Fruit fly (Drosophila melanogaster): ENCODE data around the gene ZIPIC.

DNA sequence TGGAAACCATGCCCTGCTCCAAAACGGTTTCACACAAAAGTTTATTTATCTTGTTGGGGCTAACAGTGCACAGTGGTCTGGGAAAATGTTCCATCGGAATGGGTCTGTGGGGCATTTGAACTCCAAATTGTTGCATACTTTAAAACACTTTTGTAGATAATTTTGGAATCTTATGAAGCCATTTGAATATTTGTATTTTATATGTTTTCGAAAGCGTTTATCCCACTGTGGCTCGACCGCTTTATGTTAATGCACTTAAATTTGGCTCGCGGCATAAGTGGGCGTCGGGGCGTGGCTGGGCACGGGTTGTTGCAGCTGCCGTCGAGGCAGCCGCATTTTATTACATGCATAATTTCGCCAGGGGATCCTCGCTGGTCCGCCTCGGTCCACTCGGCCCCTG lies 35.2 kb upstream of the ZIPIC start:
- TF ChIP-seq psq (optimal IDR thresholded peaks at IDR 0.05) (no peak), ttk (optimal IDR thresholded peaks at IDR 0.05) (no peak), Myc (optimal IDR thresholded peaks at IDR 0.05) (no peak), h (optimal IDR thresholded peaks at IDR 0.05) (no peak), insv (optimal IDR thresholded peaks at IDR 0.05) (no peak), Sin3A (optimal IDR thresholded peaks at IDR 0.05) (no peak)

All from Kc167 (cell line).